Worm (Caenorhabditis elegans) whole organism, L1 larva: ENCODE data around the gene ucr-1.

Experiments used
- C04F5.9 ChIP-seq: sonication (generic microtip); optimal IDR thresholded peaks from 2 replicates; lab custom pipeline; 2016; ENCODE audit warnings: missing genetic modification characterization, missing compliant biosample characterization
- Y116A8C.19 ChIP-seq: sonication (generic microtip); optimal IDR thresholded peaks from 2 replicates; lab custom pipeline; 2016; ENCODE audit warnings: missing compliant biosample characterization, missing genetic modification characterization, borderline replicate concordance
- aha-1 ChIP-seq: fragments of 150-350 bp; optimal IDR thresholded peaks from 2 replicates; lab custom pipeline; 2014; ENCODE audit warnings: missing biosample characterization, missing genetic modification characterization
- alr-1 ChIP-seq: fragments of 200-800 bp; sonication (Bioruptor generic); optimal IDR thresholded peaks from 2 replicates; lab custom pipeline; 2018; ENCODE audit warnings: borderline replicate concordance, mild to moderate bottlenecking, missing genetic modification characterization, missing compliant biosample characterization
- blmp-1 ChIP-seq: fragments of 150-350 bp; optimal IDR thresholded peaks from 2 replicates; lab custom pipeline; 2014; ENCODE audit warnings: missing biosample characterization, missing genetic modification characterization
- ceh-8 ChIP-seq: fragments of 200-800 bp; sonication (Bioruptor generic); optimal IDR thresholded peaks from 2 replicates; lab custom pipeline; 2018; ENCODE audit warnings: mild to moderate bottlenecking, missing genetic modification characterization, moderate library complexity, missing compliant biosample characterization
- ceh-82 ChIP-seq, 3 experiments: fragments of 150-350 bp in 1 of 3; sonication (generic microtip) in 2 of 3; optimal IDR thresholded peaks; 2 replicates each; lab custom pipeline; 2014 to 2017; ENCODE audit warnings: missing biosample characterization in 3 of 3, missing genetic modification characterization in 3 of 3
- ceh-88 ChIP-seq: fragments of 200-800 bp; sonication (Bioruptor generic); IDR thresholded peaks from 2 replicates; pipeline ENCODE4 v1.3.6; 2022; ENCODE audit warnings: missing genetic modification characterization, missing compliant biosample characterization
- ceh-90 ChIP-seq: sonication (generic microtip); optimal IDR thresholded peaks from 2 replicates; lab custom pipeline; 2016; ENCODE audit warnings: missing genetic modification characterization, missing compliant biosample characterization
- dpl-1 ChIP-seq, 3 experiments: fragments of 150-350 bp in 2 of 3; sonication (generic microtip) in 1 of 3; optimal IDR thresholded peaks; 2 replicates each; lab custom pipeline; 2014 to 2017; ENCODE audit warnings: missing biosample characterization in 3 of 3, missing genetic modification characterization in 3 of 3, missing genetic modification reagents in 3 of 3
- efl-1 ChIP-seq, 4 experiments: fragments of 150-350 bp; optimal IDR thresholded peaks in 3 of 4; peaks in 1 of 4; 1 replicate in 1 of 4; 2 replicates in 3 of 4; lab custom pipeline; 2014; ENCODE audit warnings: missing biosample characterization in 2 of 4, missing genetic modification characterization in 2 of 4, missing genetic modification reagents in 2 of 4
- egl-13 ChIP-seq: sonication (generic microtip); optimal IDR thresholded peaks from 2 replicates; lab custom pipeline; 2016; ENCODE audit warnings: missing genotype, missing genetic modification reagents, missing genetic modification characterization, missing compliant biosample characterization
- elt-2 ChIP-seq: sonication (generic microtip); optimal IDR thresholded peaks from 2 replicates; lab custom pipeline; 2016; ENCODE audit warnings: missing genetic modification characterization, mild to moderate bottlenecking, inconsistent platforms, missing compliant biosample characterization, missing genetic modification reagents
- ets-5 ChIP-seq: fragments of 200-800 bp; sonication (Bioruptor generic); IDR thresholded peaks from 2 replicates; pipeline ENCODE4 v1.3.6; 2022; ENCODE audit warnings: missing genetic modification characterization, missing compliant biosample characterization
- fkh-4 ChIP-seq: sonication (generic microtip); optimal IDR thresholded peaks from 2 replicates; lab custom pipeline; 2016; ENCODE audit warnings: missing compliant biosample characterization, missing genetic modification characterization, borderline replicate concordance
- fkh-8 ChIP-seq: sonication (generic microtip); optimal IDR thresholded peaks from 2 replicates; lab custom pipeline; 2016; ENCODE audit warnings: mild to moderate bottlenecking, missing genetic modification characterization, missing compliant biosample characterization
- fos-1 ChIP-seq: fragments of 150-350 bp; optimal IDR thresholded peaks from 2 replicates; lab custom pipeline; 2014; ENCODE audit warnings: missing biosample characterization, missing genetic modification characterization
- hlh-4 ChIP-seq: sonication (generic microtip); optimal IDR thresholded peaks from 2 replicates; lab custom pipeline; 2016; ENCODE audit warnings: mild to moderate bottlenecking, missing genetic modification characterization, missing compliant biosample characterization
- hpl-2 ChIP-seq: fragments of 150-350 bp; optimal IDR thresholded peaks from 2 replicates; lab custom pipeline; 2014; ENCODE audit warnings: missing biosample characterization, missing genetic modification reagents, missing genetic modification characterization
- irx-1 ChIP-seq: sonication (generic microtip); optimal IDR thresholded peaks from 2 replicates; lab custom pipeline; 2016; ENCODE audit warnings: missing genetic modification characterization, missing compliant biosample characterization
- lin-13 ChIP-seq: fragments of 150-350 bp; optimal IDR thresholded peaks from 2 replicates; lab custom pipeline; 2014; ENCODE audit warnings: missing biosample characterization, missing genetic modification reagents, missing genetic modification characterization
- lin-14 ChIP-seq: fragments of 200-800 bp; sonication (Bioruptor generic); optimal IDR thresholded peaks from 2 replicates; lab custom pipeline; 2018; ENCODE audit warnings: mild to moderate bottlenecking, missing genetic modification characterization, moderate library complexity, missing compliant biosample characterization
- lin-39 ChIP-seq: fragments of 150-350 bp; optimal IDR thresholded peaks from 2 replicates; lab custom pipeline; 2014; ENCODE audit warnings: missing biosample characterization, missing genetic modification reagents, missing genetic modification characterization
- lir-3 ChIP-seq: sonication (generic microtip); optimal IDR thresholded peaks from 2 replicates; lab custom pipeline; 2016; ENCODE audit warnings: mild to moderate bottlenecking, missing genetic modification characterization, moderate library complexity, missing compliant biosample characterization; ENCODE audit not compliant: poor library complexity
- lsy-2 ChIP-seq, 2 experiments: fragments of 150-350 bp; optimal IDR thresholded peaks; 2 replicates each; lab custom pipeline; 2014; ENCODE audit warnings: missing biosample characterization in 2 of 2, missing genetic modification characterization in 2 of 2
- mab-9 ChIP-seq: fragments of 200-800 bp; sonication (Bioruptor generic); IDR thresholded peaks from 2 replicates; pipeline ENCODE4 v1.3.6; 2022; ENCODE audit warnings: missing genetic modification reagents, missing genetic modification characterization, missing compliant biosample characterization
- mep-1 ChIP-seq: fragments of 150-350 bp; optimal IDR thresholded peaks from 2 replicates; lab custom pipeline; 2014; ENCODE audit warnings: missing biosample characterization, missing genetic modification characterization
- nhr-12 ChIP-seq: sonication (generic microtip); optimal IDR thresholded peaks from 2 replicates; lab custom pipeline; 2017; ENCODE audit warnings: missing biosample characterization, missing genetic modification characterization
- nhr-20 ChIP-seq: sonication (generic microtip); optimal IDR thresholded peaks from 2 replicates; lab custom pipeline; 2016; ENCODE audit warnings: mild to moderate bottlenecking, missing genetic modification characterization, missing compliant biosample characterization
- nhr-237 ChIP-seq: fragments of 150-350 bp; optimal IDR thresholded peaks from 2 replicates; lab custom pipeline; 2014; ENCODE audit warnings: missing biosample characterization, missing genetic modification characterization
- nhr-28 ChIP-seq: fragments of 150-350 bp; optimal IDR thresholded peaks from 2 replicates; lab custom pipeline; 2014; ENCODE audit warnings: missing biosample characterization, missing genetic modification characterization
- nhr-47 ChIP-seq: sonication (generic microtip); optimal IDR thresholded peaks from 2 replicates; lab custom pipeline; 2016; ENCODE audit warnings: mild to moderate bottlenecking, missing genetic modification characterization, moderate library complexity, missing compliant biosample characterization
- nhr-71 ChIP-seq: sonication (generic microtip); optimal IDR thresholded peaks from 2 replicates; lab custom pipeline; 2016; ENCODE audit warnings: mild to moderate bottlenecking, missing genetic modification characterization, moderate library complexity, missing compliant biosample characterization
- nhr-90 ChIP-seq: sonication (generic microtip); optimal IDR thresholded peaks from 2 replicates; lab custom pipeline; 2016; ENCODE audit warnings: mild to moderate bottlenecking, missing genetic modification characterization, missing compliant biosample characterization; ENCODE audit not compliant: poor library complexity
- snu-23 ChIP-seq: sonication (generic microtip); optimal IDR thresholded peaks from 2 replicates; lab custom pipeline; 2016; ENCODE audit warnings: missing genetic modification characterization, missing compliant biosample characterization
- sox-4 ChIP-seq: sonication (generic microtip); optimal IDR thresholded peaks from 2 replicates; lab custom pipeline; 2016; ENCODE audit warnings: missing genetic modification characterization, missing compliant biosample characterization
- sptf-1 ChIP-seq: fragments of 150-350 bp; optimal IDR thresholded peaks from 2 replicates; lab custom pipeline; 2014; ENCODE audit warnings: missing biosample characterization, missing genetic modification characterization
- swsn-7 ChIP-seq: sonication (generic microtip); optimal IDR thresholded peaks from 2 replicates; lab custom pipeline; 2016; ENCODE audit warnings: missing genetic modification characterization, missing compliant biosample characterization
- unc-130 ChIP-seq: fragments of 150-350 bp; optimal IDR thresholded peaks from 2 replicates; lab custom pipeline; 2017; ENCODE audit warnings: missing biosample characterization, missing genetic modification characterization, inconsistent platforms
- unc-30 ChIP-seq: sonication (generic microtip); optimal IDR thresholded peaks from 2 replicates; lab custom pipeline; 2017; ENCODE audit warnings: missing biosample characterization, missing genetic modification characterization
- unc-62 ChIP-seq: fragments of 150-350 bp; optimal IDR thresholded peaks from 2 replicates; lab custom pipeline; 2014; ENCODE audit warnings: missing biosample characterization, missing genetic modification reagents, missing genetic modification characterization
- unc-86 ChIP-seq: sonication (generic microtip); optimal IDR thresholded peaks from 2 replicates; lab custom pipeline; 2016; ENCODE audit warnings: missing genetic modification characterization, missing compliant biosample characterization
- ztf-4 ChIP-seq: fragments of 150-350 bp; optimal IDR thresholded peaks from 2 replicates; lab custom pipeline; 2014; ENCODE audit warnings: missing biosample characterization, missing genetic modification characterization

Gene ucr-1

ce11 chrIII:5594350-5594749 is 2.4 kb downstream of the ucr-1 start (continued):
- TF ChIP-seq nhr-90 (tag; lab: Kevin White, UChicago) = peak; percentile 23
- no peak for TF ChIP-seq fkh-4 (tag; lab: Kevin White, UChicago)
- no peak for TF ChIP-seq ceh-8 (GFP tag; lab: Kevin White, UChicago)
- no peak for TF ChIP-seq efl-1 (optimal IDR thresholded peaks at IDR 0.05; lab: Kevin White, UChicago)
- no peak for TF ChIP-seq efl-1 (GFP tag; optimal IDR thresholded peaks at IDR 0.05 in 1 of 2; lab: Kevin White, UChicago)
- no peak for TF ChIP-seq swsn-7 (tag; lab: Kevin White, UChicago)
- no peak for TF ChIP-seq unc-30 (tag; lab: Kevin White, UChicago)
- TF ChIP-seq lsy-2 (tag; optimal IDR thresholded peaks at IDR 0.05; lab: Kevin White, UChicago) = no peak
- no peak for TF ChIP-seq Y116A8C.19 (tag; lab: Kevin White, UChicago)
- TF ChIP-seq snu-23 (GFP tag; lab: Kevin White, UChicago) = peak; percentile 50
- no peak for TF ChIP-seq ceh-82 (tag; optimal IDR thresholded peaks at IDR 0.05; lab: Kevin White, UChicago)
- TF ChIP-seq ceh-90 (tag; lab: Kevin White, UChicago) = no peak
- no peak for TF ChIP-seq mab-9 (GFP tag; lab: Robert Waterston, UW)
- peak; percentile 6 for TF ChIP-seq nhr-71 (tag; lab: Kevin White, UChicago)
- no peak for TF ChIP-seq elt-2 (tag; lab: Kevin White, UChicago)
- TF ChIP-seq nhr-47 (tag; lab: Kevin White, UChicago) = no peak
- no peak for TF ChIP-seq nhr-12
- no peak for TF ChIP-seq fos-1 (tag; lab: Kevin White, UChicago)
- no peak for TF ChIP-seq sptf-1 (tag; lab: Kevin White, UChicago)
- TF ChIP-seq sox-4 (tag; lab: Kevin White, UChicago) = no peak
- no peak for TF ChIP-seq unc-86 (tag; lab: Kevin White, UChicago)
- no peak for TF ChIP-seq ceh-88 (GFP tag; lab: Robert Waterston, UW)
- peak; percentile 52 for TF ChIP-seq blmp-1 (tag; lab: Kevin White, UChicago)
- peak; percentile 36 for TF ChIP-seq nhr-20 (tag; lab: Kevin White, UChicago)
- TF ChIP-seq fkh-8 = no peak
- no peak for TF ChIP-seq aha-1 (tag; lab: Kevin White, UChicago)
- no peak for TF ChIP-seq irx-1 (tag; lab: Kevin White, UChicago)
- TF ChIP-seq mep-1 (tag; lab: Kevin White, UChicago) = peak; percentile 53
- no peak for TF ChIP-seq lin-13 (GFP tag; lab: Kevin White, UChicago)
- no peak for TF ChIP-seq hlh-4 (tag; lab: Kevin White, UChicago)
- TF ChIP-seq, all 84 proteins: peak for 11

ce11 chrIII:5595445-5595844 is 3.5 kb downstream of the ucr-1 start, which contains the start of gene ced-6:
TSS of gene ced-6 (plus strand) at chrIII:5595771.
- TF ChIP-seq lir-3 (tag; lab: Kevin White, UChicago) = no peak
- no peak for TF ChIP-seq lin-39 (tag; lab: Kevin White, UChicago)
- no peak for TF ChIP-seq efl-1 (optimal IDR thresholded peaks at IDR 0.05; lab: Kevin White, UChicago)
- TF ChIP-seq efl-1 (GFP tag; optimal IDR thresholded peaks at IDR 0.05 in 1 of 2; lab: Kevin White, UChicago) = peak in 1 of 2 experiments; percentile 72

- TF ChIP-seq lin-14 = no peak
- no peak for TF ChIP-seq ceh-82 (tag; optimal IDR thresholded peaks at IDR 0.05; lab: Kevin White, UChicago)
- TF ChIP-seq C04F5.9 = no peak
- TF ChIP-seq alr-1 = no peak
- no peak for TF ChIP-seq hpl-2 (GFP tag; lab: Kevin White, UChicago)
- no peak for TF ChIP-seq dpl-1 (GFP tag; optimal IDR thresholded peaks at IDR 0.05; lab: Kevin White, UChicago)
- no peak for TF ChIP-seq sptf-1 (tag; lab: Kevin White, UChicago)
- TF ChIP-seq unc-62 = no peak
- no peak for TF ChIP-seq unc-130 (tag; lab: Kevin White, UChicago)
- TF ChIP-seq egl-13 (tag; lab: Kevin White, UChicago) = no peak
- TF ChIP-seq ceh-90 (tag; lab: Kevin White, UChicago) = no peak
- no peak for TF ChIP-seq irx-1 (tag; lab: Kevin White, UChicago)
- no peak for TF ChIP-seq ztf-4
- no peak for TF ChIP-seq nhr-237 (tag; lab: Kevin White, UChicago)
- TF ChIP-seq nhr-28 (tag; lab: Kevin White, UChicago) = no peak
- TF ChIP-seq ets-5 = no peak
- TF ChIP-seq swsn-7 (tag; lab: Kevin White, UChicago) = no peak
- no peak for TF ChIP-seq unc-30 (tag; lab: Kevin White, UChicago)
Measured at ce11 chrIII:5599958-5600357, 8.0 kb downstream of the ucr-1 start, which contains the start of gene wdr-37. TSS of gene wdr-37 (minus strand) at chrIII:5600058.
